Worm (Caenorhabditis elegans) whole organism, L2 larva: ENCODE results near the gene F54D5.17.

Experiments used
- ZK546.5 ChIP-seq: sonication (generic microtip); optimal IDR thresholded peaks from 2 replicates; lab custom pipeline; 2017; ENCODE audit warnings: missing biosample characterization, missing genetic modification characterization
- ceh-82 ChIP-seq: fragments of 150-350 bp; optimal IDR thresholded peaks from 2 replicates; lab custom pipeline; 2014; ENCODE audit warnings: missing biosample characterization, missing genetic modification characterization
- crh-2 ChIP-seq: sonication (generic microtip); optimal IDR thresholded peaks from 2 replicates; lab custom pipeline; 2017; ENCODE audit warnings: missing biosample characterization, missing genetic modification characterization
- lin-13 ChIP-seq: fragments of 150-350 bp; optimal IDR thresholded peaks from 2 replicates; lab custom pipeline; 2014; ENCODE audit warnings: missing biosample characterization, missing genetic modification reagents, missing genetic modification characterization
- lin-39 ChIP-seq: fragments of 150-350 bp; optimal IDR thresholded peaks from 2 replicates; lab custom pipeline; 2014; ENCODE audit warnings: missing biosample characterization, missing genetic modification reagents, missing genetic modification characterization
- nhr-11 ChIP-seq: fragments of 150-350 bp; optimal IDR thresholded peaks from 2 replicates; lab custom pipeline; 2014; ENCODE audit warnings: missing biosample characterization, missing genetic modification characterization
- nhr-12 ChIP-seq: fragments of 150-350 bp; optimal IDR thresholded peaks from 2 replicates; lab custom pipeline; 2014; ENCODE audit warnings: missing biosample characterization, missing genetic modification characterization
- nhr-237 ChIP-seq: fragments of 150-350 bp; optimal IDR thresholded peaks from 2 replicates; lab custom pipeline; 2014; ENCODE audit warnings: missing biosample characterization, missing genetic modification characterization
- nhr-25 ChIP-seq: fragments of 150-350 bp; sonication (generic microtip); optimal IDR thresholded peaks from 3 replicates; lab custom pipeline; 2014; ENCODE audit warnings: missing biosample characterization, missing genetic modification characterization
- nhr-77 ChIP-seq: fragments of 150-350 bp; optimal IDR thresholded peaks from 2 replicates; lab custom pipeline; 2014; ENCODE audit warnings: missing biosample characterization, missing genetic modification characterization
- snpc-4 ChIP-seq: fragments of 150-350 bp; optimal IDR thresholded peaks from 2 replicates; lab custom pipeline; 2014; ENCODE audit warnings: missing biosample characterization, missing genetic modification characterization
- unc-62 ChIP-seq: fragments of 150-350 bp; optimal IDR thresholded peaks from 2 replicates; lab custom pipeline; 2014; ENCODE audit warnings: missing biosample characterization, missing genetic modification reagents, missing genetic modification characterization

DNA sequence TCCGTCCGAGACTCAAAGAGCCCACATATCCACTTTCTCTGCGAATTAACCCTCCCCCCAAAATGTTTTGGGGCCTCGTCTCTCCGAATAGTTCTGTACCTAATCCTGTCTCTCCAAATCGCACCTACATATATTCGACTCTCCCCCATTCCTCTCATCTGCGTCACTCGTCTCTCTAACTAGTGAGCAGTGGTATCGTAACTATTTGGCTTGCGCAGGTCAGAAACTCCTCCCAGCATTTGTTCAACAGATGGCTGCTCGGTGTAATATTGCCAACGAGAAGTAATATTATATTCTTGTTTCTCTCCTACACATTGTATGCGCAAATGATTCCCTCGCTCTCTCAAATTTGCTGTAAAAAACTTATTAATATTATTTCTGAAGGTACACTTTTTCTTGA lies 804 bp upstream of the F54D5.17 start, which contains the start of gene F54D5.24:
- TF ChIP-seq lin-13 (GFP tag; lab: Kevin White, UChicago) = no peak
- TF ChIP-seq nhr-25 (tag; lab: Kevin White, UChicago) = no peak
- no peak for TF ChIP-seq nhr-237 (tag; lab: Kevin White, UChicago)
- no peak for TF ChIP-seq unc-62 (GFP tag; lab: Kevin White, UChicago)
- TF ChIP-seq lin-39 (tag; lab: Kevin White, UChicago) = no peak
- no peak for TF ChIP-seq ceh-82 (tag; lab: Kevin White, UChicago)
- no peak for TF ChIP-seq nhr-12 (tag; lab: Kevin White, UChicago)
- no peak for TF ChIP-seq snpc-4 (tag; lab: Kevin White, UChicago)
- TF ChIP-seq nhr-77 (tag; lab: Kevin White, UChicago) = no peak
- TF ChIP-seq nhr-11 (tag; lab: Kevin White, UChicago) = no peak
- no peak for TF ChIP-seq crh-2 (tag; lab: Kevin White, UChicago)
- TF ChIP-seq ZK546.5 (tag; lab: Kevin White, UChicago) = no peak
